Worm (Caenorhabditis elegans): ENCODE data around the gene nhr-212.

ce11 chrV:477664-478212 lies 6.9 kb upstream of the nhr-212 start, which contains the start of gene nhr-55:
- TF ChIP-seq dao-5 (tag; optimal IDR thresholded peaks at IDR 0.05): no peak
- no peak for TF ChIP-seq him-1 (tag; optimal IDR thresholded peaks at IDR 0.05)
- no peak for TF ChIP-seq W03F9.2 (tag; optimal IDR thresholded peaks at IDR 0.05)
